Worm (Caenorhabditis elegans) whole organism, early embryonic: Measurements from ENCODE around the gene F59A1.13.

Experiments used
- B0310.2 ChIP-seq: sonication (generic microtip); optimal IDR thresholded peaks from 2 replicates; lab custom pipeline; 2016; ENCODE audit warnings: mild to moderate bottlenecking, missing genetic modification characterization, missing compliant biosample characterization
- F13C5.2 ChIP-seq: sonication (generic microtip); optimal IDR thresholded peaks from 2 replicates; lab custom pipeline; 2017; ENCODE audit warnings: mild to moderate bottlenecking, missing genetic modification characterization, inconsistent platforms, missing compliant biosample characterization
- ceh-36 ChIP-seq: sonication (generic microtip); optimal IDR thresholded peaks from 2 replicates; lab custom pipeline; 2016; ENCODE audit warnings: missing genetic modification characterization, inconsistent platforms, missing compliant biosample characterization
- ets-7 ChIP-seq: sonication (generic microtip); optimal IDR thresholded peaks from 2 replicates; lab custom pipeline; 2016; ENCODE audit warnings: missing genotype, missing genetic modification characterization, missing compliant biosample characterization
- hmbx-1 ChIP-seq: sonication (generic microtip); optimal IDR thresholded peaks from 2 replicates; lab custom pipeline; 2016; ENCODE audit warnings: mild to moderate bottlenecking, missing genetic modification characterization, missing compliant biosample characterization
- hmg-4 ChIP-seq: fragments of 200-800 bp; sonication (Bioruptor generic); optimal IDR thresholded peaks from 2 replicates; lab custom pipeline; 2018; ENCODE audit warnings: mild to moderate bottlenecking, missing genetic modification characterization, missing compliant biosample characterization
- hnd-1 ChIP-seq: sonication (generic microtip); optimal IDR thresholded peaks from 2 replicates; lab custom pipeline; 2016; ENCODE audit warnings: missing genetic modification characterization, missing compliant biosample characterization
- sea-1 ChIP-seq: fragments of 200-800 bp; sonication (Bioruptor generic); conservative IDR thresholded peaks from 2 replicates; pipeline ENCODE4 v1.3.6; 2022; ENCODE audit warnings: missing genetic modification characterization, missing compliant biosample characterization
- tbx-11 ChIP-seq: fragments of 200-800 bp; sonication (Bioruptor generic); IDR thresholded peaks from 2 replicates; pipeline ENCODE4 v1.3.6; 2022; ENCODE audit warnings: missing genetic modification characterization, missing compliant biosample characterization
- tra-4 ChIP-seq: sonication (generic microtip); optimal IDR thresholded peaks from 2 replicates; lab custom pipeline; 2017; ENCODE audit warnings: missing genetic modification characterization, missing compliant biosample characterization

The F59A1.13 gene

ce11 chrV:17658824-17659223 is 32.0 kb downstream of the F59A1.13 start:
- no peak for TF ChIP-seq hnd-1 (tag; lab: Kevin White, UChicago)
- TF ChIP-seq ets-7 = no peak
- TF ChIP-seq sea-1 (GFP tag; lab: Robert Waterston, UW) = no peak

DNA sequence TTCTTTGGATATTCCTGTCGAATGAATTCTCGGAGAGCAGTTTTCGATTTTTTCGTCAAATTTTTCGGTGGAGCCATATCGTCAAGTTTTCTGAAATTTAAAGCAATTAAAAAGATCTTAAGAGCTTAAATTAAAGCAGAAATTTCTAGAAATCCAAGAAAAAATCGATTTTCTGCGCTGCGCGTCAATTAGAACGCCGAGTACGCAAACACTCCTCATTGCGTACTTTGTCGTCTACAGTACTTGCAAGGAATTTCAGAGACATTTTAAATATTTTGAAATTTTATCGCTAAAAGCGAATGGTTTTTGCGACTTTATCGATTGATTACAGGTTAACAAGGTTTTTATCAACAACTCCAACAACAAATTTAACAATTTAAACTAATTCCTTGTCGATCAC is 35.6 kb downstream of the F59A1.13 start:
- no peak for TF ChIP-seq tbx-11
- TF ChIP-seq B0310.2 = no peak

DNA sequence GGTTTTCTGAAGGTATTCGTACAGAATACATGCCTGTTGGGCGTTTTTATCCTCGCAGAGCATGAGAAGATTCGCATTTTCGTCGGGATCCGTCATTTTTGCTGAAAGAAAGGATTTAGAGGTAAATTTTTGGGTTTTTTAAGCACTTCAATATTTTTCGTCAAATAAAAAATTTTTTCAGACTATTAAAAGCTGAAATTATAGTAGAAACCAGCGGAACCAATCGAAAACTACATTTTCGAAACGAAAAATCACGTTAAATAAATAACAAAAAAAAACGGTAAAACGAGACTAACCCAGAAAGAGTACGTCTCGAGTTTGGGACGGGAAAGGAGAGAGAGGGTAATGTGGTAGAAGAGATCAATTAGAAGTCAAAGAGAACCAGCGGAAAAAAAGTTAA is 40.4 kb downstream of the F59A1.13 start, which contains the start of gene fbxa-192:
Gene fbxa-192, minus strand, starts transcription at position 101 of the 400 bp plus-strand sequence.
- TF ChIP-seq hmbx-1 (tag; lab: Kevin White, UChicago) = no peak
- TF ChIP-seq hmg-4 (GFP tag; lab: Kevin White, UChicago) = no peak
- TF ChIP-seq tra-4 = no peak
- no peak for TF ChIP-seq ceh-36 (tag; lab: Kevin White, UChicago)
- TF ChIP-seq hnd-1 (tag; lab: Kevin White, UChicago) = no peak
- TF ChIP-seq F13C5.2 (tag; lab: Kevin White, UChicago) = no peak
